Fruit fly (Drosophila melanogaster) whole organism, embryonic: ENCODE measurements around the gene Agpat1.
A peak's percentile ranks its signal among the peaks of the same experiment; 100 is the strongest.

Source experiments
- Abd-B ChIP-seq: fragments of 200-800 bp; sonication (Bioruptor generic); optimal IDR thresholded peaks from 2 replicates; lab custom pipeline; 2018; ENCODE audit warnings: missing biosample characterization, mild to moderate bottlenecking, missing genetic modification characterization, moderate library complexity
- CG10267 ChIP-seq: fragments of 200-800 bp; sonication (Bioruptor generic); optimal IDR thresholded peaks from 2 replicates; lab custom pipeline; 2018; ENCODE audit warnings: missing biosample characterization, mild to moderate bottlenecking, missing genetic modification characterization, moderate library complexity
- CG12104 ChIP-seq: fragments of 200-800 bp; sonication (Bioruptor generic); optimal IDR thresholded peaks from 3 replicates; lab custom pipeline; 2016; ENCODE audit warnings: missing biosample characterization, missing genetic modification characterization
- CG12155 ChIP-seq: fragments of 200-800 bp; sonication (Bioruptor generic); optimal IDR thresholded peaks from 3 replicates; lab custom pipeline; 2016; ENCODE audit warnings: missing biosample characterization, missing genetic modification characterization
- CG14441 ChIP-seq: fragments of 200-800 bp; sonication (Bioruptor generic); IDR thresholded peaks from 2 replicates; pipeline ENCODE4 v1.3.6; 2022; ENCODE audit warnings: missing biosample characterization, missing genetic modification characterization
- CG14965 ChIP-seq: fragments of 200-800 bp; sonication (Bioruptor generic); optimal IDR thresholded peaks from 2 replicates; lab custom pipeline; 2016; ENCODE audit warnings: missing biosample characterization, missing genetic modification characterization, borderline replicate concordance
- CG16813 ChIP-seq: fragments of 200-800 bp; sonication (Bioruptor generic); IDR thresholded peaks from 3 replicates; pipeline ENCODE4 v1.3.6; 2022; ENCODE audit warnings: missing biosample characterization, missing genetic modification characterization; ENCODE audit not compliant: partially characterized antibody
- CG17361 ChIP-seq: fragments of 200-800 bp; sonication (Bioruptor generic); IDR thresholded peaks from 3 replicates; pipeline ENCODE4 v1.3.6; 2022; ENCODE audit warnings: missing biosample characterization, missing genetic modification characterization
- CG17802 ChIP-seq: fragments of 200-800 bp; sonication (Bioruptor generic); optimal IDR thresholded peaks from 2 replicates; lab custom pipeline; 2018; ENCODE audit warnings: missing biosample characterization, mild to moderate bottlenecking, missing genetic modification characterization, moderate library complexity
- CG2199 ChIP-seq: fragments of 200-800 bp; sonication (Bioruptor generic); IDR thresholded peaks from 3 replicates; pipeline ENCODE4 v1.3.6; 2022; ENCODE audit warnings: missing biosample characterization, missing genetic modification characterization
- CG4854 ChIP-seq: fragments of 200-800 bp; sonication (Bioruptor generic); optimal IDR thresholded peaks from 2 replicates; lab custom pipeline; 2016; ENCODE audit warnings: missing biosample characterization, missing genetic modification characterization, inconsistent platforms
- CG7928 ChIP-seq: fragments of 200-800 bp; sonication (Bioruptor generic); optimal IDR thresholded peaks from 2 replicates; lab custom pipeline; 2017; ENCODE audit warnings: missing biosample characterization, mild to moderate bottlenecking, missing genetic modification characterization
- CG7963 ChIP-seq: fragments of 200-800 bp; sonication (Bioruptor generic); IDR thresholded peaks from 3 replicates; pipeline ENCODE4 v1.3.6; 2022; ENCODE audit warnings: missing biosample characterization, missing genetic modification characterization; ENCODE audit not compliant: partially characterized antibody
- CG7987 ChIP-seq: fragments of 200-800 bp; sonication (Bioruptor generic); optimal IDR thresholded peaks from 2 replicates; lab custom pipeline; 2018; ENCODE audit warnings: missing biosample characterization, mild to moderate bottlenecking, missing genetic modification characterization, moderate library complexity
- CG9215 ChIP-seq: fragments of 200-800 bp; sonication (Bioruptor generic); IDR thresholded peaks from 2 replicates; pipeline ENCODE4 v1.3.6; 2022; ENCODE audit warnings: missing biosample characterization, missing genetic modification characterization
- CG9876 ChIP-seq: fragments of 200-800 bp; sonication (Bioruptor generic); optimal IDR thresholded peaks from 2 replicates; lab custom pipeline; 2016; ENCODE audit warnings: missing biosample characterization, missing genetic modification characterization
- CTCF ChIP-seq: fragments of 200-800 bp; sonication (Bioruptor generic); optimal IDR thresholded peaks from 2 replicates; lab custom pipeline; 2017; ENCODE audit warnings: missing biosample characterization, mild to moderate bottlenecking, missing genetic modification characterization, moderate library complexity
- Dip2 ChIP-seq: fragments of 200-800 bp; sonication (Bioruptor generic); IDR thresholded peaks from 2 replicates; pipeline ENCODE4 v1.3.6; 2022; ENCODE audit warnings: missing biosample characterization, missing genetic modification characterization
- Eip74EF ChIP-seq, 2 experiments: fragments of 200-800 bp in 1 of 2; fragments of >200 bp in 1 of 2; sonication (Bioruptor generic) in 1 of 2; optimal IDR thresholded peaks; 2 replicates each; lab custom pipeline; 2017 to 2019; ENCODE audit warnings: missing biosample characterization in 2 of 2, missing genetic modification characterization in 2 of 2, mild to moderate bottlenecking in 1 of 2, moderate library complexity in 1 of 2
- Fer2 ChIP-seq: fragments of 200-800 bp; sonication (Bioruptor generic); optimal IDR thresholded peaks from 2 replicates; lab custom pipeline; 2018; ENCODE audit warnings: missing biosample characterization, mild to moderate bottlenecking, missing genetic modification characterization, moderate library complexity
- Hmr ChIP-seq: fragments of 200-800 bp; sonication (Bioruptor generic); optimal IDR thresholded peaks from 3 replicates; lab custom pipeline; 2017; ENCODE audit warnings: mild to moderate bottlenecking, missing biosample characterization, missing genetic modification reagents, missing genetic modification characterization
- Nf-YB ChIP-seq: fragments of 200-800 bp; sonication (Bioruptor generic); optimal IDR thresholded peaks from 3 replicates; lab custom pipeline; 2019; ENCODE audit warnings: missing biosample characterization, mild to moderate bottlenecking, missing genetic modification characterization, moderate library complexity
- NfI ChIP-seq: fragments of 200-800 bp; sonication (Bioruptor generic); optimal IDR thresholded peaks from 3 replicates; lab custom pipeline; 2018; ENCODE audit warnings: missing biosample characterization, mild to moderate bottlenecking, missing genetic modification characterization, moderate library complexity
- Optix ChIP-seq: fragments of 200-800 bp; sonication (Bioruptor generic); IDR thresholded peaks from 3 replicates; pipeline ENCODE4 v1.3.6; 2022; ENCODE audit warnings: missing biosample characterization, missing genetic modification characterization
- Xbp1 ChIP-seq: fragments of 200-800 bp; sonication (Bioruptor generic); optimal IDR thresholded peaks from 3 replicates; lab custom pipeline; 2016; ENCODE audit warnings: missing biosample characterization, mild to moderate bottlenecking, missing genetic modification characterization
- ab ChIP-seq: fragments of 200-800 bp; sonication (Bioruptor generic); optimal IDR thresholded peaks from 2 replicates; lab custom pipeline; 2016; ENCODE audit warnings: missing biosample characterization, missing genetic modification characterization
- ci ChIP-seq: fragments of 200-800 bp; sonication (Bioruptor generic); IDR thresholded peaks from 3 replicates; pipeline ENCODE4 v1.3.6; 2022; ENCODE audit warnings: missing biosample characterization, missing genetic modification characterization
- en ChIP-seq: fragments of 200-800 bp; sonication (Bioruptor generic); optimal IDR thresholded peaks from 2 replicates; lab custom pipeline; 2016; ENCODE audit warnings: missing biosample characterization, missing genetic modification characterization
- fd64A ChIP-seq: fragments of 200-800 bp; sonication (Bioruptor generic); optimal IDR thresholded peaks from 3 replicates; lab custom pipeline; 2018; ENCODE audit warnings: missing biosample characterization, mild to moderate bottlenecking, missing genetic modification characterization
- gcm ChIP-seq: fragments of 200-800 bp; sonication (Bioruptor generic); optimal IDR thresholded peaks from 2 replicates; lab custom pipeline; 2019; ENCODE audit warnings: missing biosample characterization, mild to moderate bottlenecking, missing genetic modification characterization, moderate library complexity
- grn ChIP-seq: fragments of 200-800 bp; sonication (Bioruptor generic); optimal IDR thresholded peaks from 3 replicates; lab custom pipeline; 2017; ENCODE audit warnings: missing biosample characterization, missing genetic modification characterization
- gro ChIP-seq: fragments of 200-800 bp; sonication (Bioruptor generic); optimal IDR thresholded peaks from 2 replicates; lab custom pipeline; 2016; ENCODE audit warnings: missing biosample characterization, missing genetic modification characterization
- gsb-n ChIP-seq: fragments of 200-800 bp; sonication (Bioruptor generic); optimal IDR thresholded peaks from 3 replicates; lab custom pipeline; 2018; ENCODE audit warnings: missing biosample characterization, mild to moderate bottlenecking, missing genetic modification characterization
- her ChIP-seq: fragments of 200-800 bp; sonication (Bioruptor generic); optimal IDR thresholded peaks from 2 replicates; lab custom pipeline; 2016; ENCODE audit warnings: missing biosample characterization, missing genetic modification characterization
- lov ChIP-seq, 2 experiments: fragments of 200-800 bp in 1 of 2; fragments of >200 bp in 1 of 2; sonication (Bioruptor generic) in 1 of 2; IDR thresholded peaks in 1 of 2; optimal IDR thresholded peaks in 1 of 2; 2 replicates in 1 of 2; 3 replicates in 1 of 2; pipeline versions ENCODE4 v1.3.6 to Lab custom; 2017 to 2022; ENCODE audit warnings: missing biosample characterization in 1 of 2, missing genetic modification characterization in 1 of 2
- mld ChIP-seq: fragments of 200-800 bp; sonication (Bioruptor generic); IDR thresholded peaks from 3 replicates; pipeline ENCODE4 v1.3.6; 2022; ENCODE audit warnings: missing biosample characterization, missing genetic modification characterization; ENCODE audit not compliant: partially characterized antibody
- p53 ChIP-seq: fragments of 200-800 bp; sonication (Bioruptor generic); optimal IDR thresholded peaks from 2 replicates; lab custom pipeline; 2016; ENCODE audit warnings: missing biosample characterization, missing genetic modification characterization
- pan ChIP-seq, 4 experiments: fragments of >200 bp in 3 of 4; fragments of 200-800 bp in 1 of 4; sonication (Bioruptor generic) in 1 of 4; optimal IDR thresholded peaks in 3 of 4; IDR thresholded peaks in 1 of 4; 2 replicates each; pipeline versions ENCODE4 v1.3.6 to Lab custom; 2017 to 2022; ENCODE audit warnings: missing biosample characterization in 2 of 4, missing genetic modification characterization in 2 of 4, mixed read lengths in 1 of 4
- pb ChIP-seq: fragments of 200-800 bp; sonication (Bioruptor generic); optimal IDR thresholded peaks from 3 replicates; lab custom pipeline; 2016; ENCODE audit warnings: missing biosample characterization, missing genetic modification characterization
- phol ChIP-seq: fragments of 200-800 bp; sonication (Bioruptor generic); optimal IDR thresholded peaks from 3 replicates; lab custom pipeline; 2018; ENCODE audit warnings: missing biosample characterization, mild to moderate bottlenecking, missing genetic modification characterization, moderate library complexity
- prd ChIP-seq, 3 experiments: fragments of >200 bp in 2 of 3; fragments of 200-800 bp in 1 of 3; sonication (Bioruptor generic) in 1 of 3; optimal IDR thresholded peaks in 2 of 3; IDR thresholded peaks in 1 of 3; 2 replicates in 2 of 3; 3 replicates in 1 of 3; pipeline versions ENCODE4 v1.3.6 to Lab custom; 2017 to 2022; ENCODE audit warnings: missing biosample characterization in 1 of 3, missing genetic modification characterization in 1 of 3
- pros ChIP-seq: fragments of 200-800 bp; sonication (Bioruptor generic); optimal IDR thresholded peaks from 3 replicates; lab custom pipeline; 2019; ENCODE audit warnings: missing biosample characterization, mild to moderate bottlenecking, missing genetic modification characterization, moderate library complexity
- salm ChIP-seq: fragments of 200-800 bp; sonication (Bioruptor generic); optimal IDR thresholded peaks from 2 replicates; lab custom pipeline; 2018; ENCODE audit warnings: missing biosample characterization, mild to moderate bottlenecking, missing genetic modification characterization
- sd ChIP-seq: fragments of 200-800 bp; sonication (Bioruptor generic); optimal IDR thresholded peaks from 3 replicates; lab custom pipeline; 2018; ENCODE audit warnings: missing biosample characterization, mild to moderate bottlenecking, missing genetic modification characterization, moderate library complexity
- slbo ChIP-seq: fragments of 200-800 bp; sonication (Bioruptor generic); IDR thresholded peaks from 2 replicates; pipeline ENCODE4 v1.3.6; 2022; ENCODE audit warnings: missing biosample characterization, missing genetic modification characterization
- sna ChIP-seq: fragments of 200-800 bp; sonication (Bioruptor generic); IDR thresholded peaks from 2 replicates; pipeline ENCODE4 v1.3.6; 2022; ENCODE audit warnings: missing biosample characterization, missing genetic modification characterization; ENCODE audit not compliant: partially characterized antibody
- tin ChIP-seq: fragments of 200-800 bp; sonication (Bioruptor generic); optimal IDR thresholded peaks from 3 replicates; lab custom pipeline; 2016; ENCODE audit warnings: missing biosample characterization, missing genetic modification characterization
- toy ChIP-seq: fragments of 200-800 bp; sonication (Bioruptor generic); IDR thresholded peaks from 2 replicates; pipeline ENCODE4 v1.3.6; 2022; ENCODE audit warnings: missing biosample characterization, missing genetic modification characterization
- vvl ChIP-seq: fragments of 200-800 bp; sonication (Bioruptor generic); IDR thresholded peaks from 2 replicates; pipeline ENCODE4 v1.3.6; 2022; ENCODE audit warnings: missing biosample characterization, missing genetic modification characterization

Gene Agpat1

DNA sequence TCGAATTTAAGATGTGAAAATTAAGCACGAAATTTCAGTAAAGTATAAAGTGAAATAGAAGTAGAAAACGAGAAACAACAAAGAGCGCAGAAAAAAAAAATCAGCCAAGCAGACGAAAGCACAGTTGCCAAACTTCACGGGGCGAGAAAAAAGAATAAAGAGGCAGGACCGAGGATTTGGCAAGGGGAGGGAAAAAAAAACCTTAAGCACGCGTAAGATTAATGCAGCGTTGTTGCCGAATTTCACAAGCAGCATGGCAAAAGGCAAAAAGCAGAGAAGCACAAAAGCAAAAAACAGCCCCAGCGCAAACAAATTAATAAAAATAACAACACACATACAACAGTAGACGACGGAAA lies 30.7 kb upstream of the Agpat1 start (continued):
- TF ChIP-seq Xbp1: no peak
- no peak for TF ChIP-seq CG4854 (GFP tag; lab: Kevin White, UChicago)
- no peak for TF ChIP-seq slbo (GFP tag; lab: Robert Waterston, UW)
- no peak for TF ChIP-seq Fer2 (tag; lab: Kevin White, UChicago)
- TF ChIP-seq salm (tag; lab: Kevin White, UChicago): no peak
- TF ChIP-seq CG17361 (GFP tag; lab: Robert Waterston, UW): no peak
- no peak for TF ChIP-seq gcm (GFP tag; lab: Kevin White, UChicago)
- no peak for TF ChIP-seq CG7987 (GFP tag; lab: Kevin White, UChicago)
- TF ChIP-seq Abd-B (GFP tag; lab: Kevin White, UChicago): no peak
- peak; percentile 47; the same call in 1 of the 3 replicates for TF ChIP-seq Optix (GFP tag; lab: Robert Waterston, UW)
- no peak for TF ChIP-seq phol (tag; lab: Kevin White, UChicago)
- TF ChIP-seq NfI (GFP tag; lab: Kevin White, UChicago): no peak
- no peak for TF ChIP-seq Hmr
- no peak for TF ChIP-seq CG14965 (GFP tag; lab: Kevin White, UChicago)
- peak; percentile 12; the same call in 1 of the 3 replicates for TF ChIP-seq ci (GFP tag; lab: Robert Waterston, UW)
- no peak for TF ChIP-seq sd (tag; lab: Kevin White, UChicago)
- TF ChIP-seq tin (GFP tag; lab: Kevin White, UChicago): no peak
- TF ChIP-seq Eip74EF (GFP tag; optimal IDR thresholded peaks at IDR 0.05; lab: Kevin White, UChicago): no peak
- no peak for TF ChIP-seq en (GFP tag; lab: Kevin White, UChicago)
- no peak for TF ChIP-seq toy (GFP tag; lab: Robert Waterston, UW)
- TF ChIP-seq CG7928 (GFP tag; lab: Kevin White, UChicago): no peak
- 0 out of 3 replicates have a peak, but pooled peaks have one; percentile 26 for TF ChIP-seq CG2199 (GFP tag; lab: Robert Waterston, UW)
- TF ChIP-seq grn (GFP tag; lab: Kevin White, UChicago): no peak
- no peak for TF ChIP-seq prd (optimal IDR thresholded peaks at IDR 0.05; lab: Kevin White, UChicago)
- TF ChIP-seq prd (GFP tag; IDR thresholded peaks at IDR 0.05; lab: Robert Waterston, UW): peak; percentile 6; the same call in 2 of the 3 replicates
- no peak for TF ChIP-seq lov (optimal IDR thresholded peaks at IDR 0.05; lab: Kevin White, UChicago)
- 0 out of 3 replicates have a peak, but pooled peaks have one; percentile 42 for TF ChIP-seq lov (GFP tag; IDR thresholded peaks at IDR 0.05; lab: Robert Waterston, UW)
- no peak for TF ChIP-seq Nf-YB (GFP tag; lab: Kevin White, UChicago)
- TF ChIP-seq vvl: no peak; the same call in 1 of the 2 replicates
- TF ChIP-seq pb (GFP tag; lab: Kevin White, UChicago): no peak
- TF ChIP-seq her (GFP tag; lab: Kevin White, UChicago): peak; percentile 8
- no peak for TF ChIP-seq CG9215
- no peak for TF ChIP-seq ab (GFP tag; lab: Kevin White, UChicago)
- TF ChIP-seq gro (GFP tag; lab: Kevin White, UChicago): peak; percentile 46
- no peak for TF ChIP-seq CG16813
- TF ChIP-seq CG17802 (tag; lab: Kevin White, UChicago): no peak
- TF ChIP-seq CG14441 (GFP tag; lab: Robert Waterston, UW): 0 out of 2 replicates have a peak, but pooled peaks have one; percentile 13
- no peak for TF ChIP-seq CTCF (GFP tag; lab: Kevin White, UChicago)
- TF ChIP-seq CG10267: no peak
- TF ChIP-seq p53 (GFP tag; lab: Kevin White, UChicago): no peak
- no peak for TF ChIP-seq Dip2 (GFP tag; lab: Robert Waterston, UW)
- TF ChIP-seq sna: no peak
- no peak for TF ChIP-seq CG12104 (GFP tag; lab: Kevin White, UChicago)
- no peak for TF ChIP-seq CG9876 (GFP tag; lab: Kevin White, UChicago)
- no peak for TF ChIP-seq CG7963 (GFP tag; lab: Robert Waterston, UW)
- no peak for TF ChIP-seq CG12155 (GFP tag; lab: Kevin White, UChicago)
- no peak for TF ChIP-seq pros
- TF ChIP-seq pan (optimal IDR thresholded peaks at IDR 0.05; lab: Kevin White, UChicago): no peak
- peak in 1 of 2 experiments; percentile 19 for TF ChIP-seq pan (GFP tag; optimal IDR thresholded peaks at IDR 0.05 in 1 of 2, IDR thresholded peaks at IDR 0.05 in 1 of 2)
- TF ChIP-seq mld: no peak
- no peak for TF ChIP-seq gsb-n (tag; lab: Kevin White, UChicago)
- TF ChIP-seq fd64A (GFP tag; lab: Kevin White, UChicago): no peak
